Fruit fly (Drosophila melanogaster) Kc167 (cell line): ENCODE results near the gene CG14205.

Experiments used
- Myc ChIP-seq: fragments of >200 bp; optimal IDR thresholded peaks from 2 replicates; lab custom pipeline; 2017; ENCODE audit warnings: missing external identifiers
- Sin3A ChIP-seq: fragments of >200 bp; optimal IDR thresholded peaks from 2 replicates; lab custom pipeline; 2018; ENCODE audit warnings: missing external identifiers
- h ChIP-seq: fragments of >200 bp; optimal IDR thresholded peaks from 3 replicates; lab custom pipeline; 2018; ENCODE audit warnings: missing external identifiers
- insv ChIP-seq: fragments of >200 bp; optimal IDR thresholded peaks from 3 replicates; lab custom pipeline; 2018; ENCODE audit warnings: missing external identifiers
- psq ChIP-seq: fragments of >200 bp; optimal IDR thresholded peaks from 2 replicates; lab custom pipeline; 2017; ENCODE audit warnings: missing external identifiers
- ttk ChIP-seq: sonication (Bioruptor generic); optimal IDR thresholded peaks from 2 replicates; lab custom pipeline; 2017; ENCODE audit warnings: missing external identifiers

Gene CG14205

DNA sequence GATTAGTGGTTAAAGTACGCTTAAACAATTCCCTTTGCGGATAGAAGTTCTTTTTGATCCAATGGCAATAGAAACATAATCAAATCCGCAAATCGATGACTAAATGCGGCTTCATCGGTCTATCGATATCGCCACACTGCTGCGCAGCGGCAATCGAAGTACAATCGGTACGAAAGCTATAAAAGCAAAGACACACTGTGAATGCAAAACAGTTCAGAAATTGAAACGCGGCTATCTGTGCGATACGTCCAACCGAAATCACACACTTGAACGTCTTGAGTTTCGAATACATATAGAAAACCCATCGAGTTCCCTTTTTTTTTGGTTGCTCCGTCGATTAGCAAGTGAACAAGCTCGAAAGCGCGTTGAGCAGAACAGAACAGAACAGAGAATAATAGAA, 12.6 kb downstream of the CG14205 start, which contains the start of gene CG14207:
Gene CG14207, plus strand, starts transcription at position 203 of the 400 bp plus-strand sequence.
- TF ChIP-seq insv (lab: Kevin White, UChicago) (no peak), h (lab: Kevin White, UChicago) (no peak), Myc (lab: Kevin White, UChicago) (no peak)

DNA sequence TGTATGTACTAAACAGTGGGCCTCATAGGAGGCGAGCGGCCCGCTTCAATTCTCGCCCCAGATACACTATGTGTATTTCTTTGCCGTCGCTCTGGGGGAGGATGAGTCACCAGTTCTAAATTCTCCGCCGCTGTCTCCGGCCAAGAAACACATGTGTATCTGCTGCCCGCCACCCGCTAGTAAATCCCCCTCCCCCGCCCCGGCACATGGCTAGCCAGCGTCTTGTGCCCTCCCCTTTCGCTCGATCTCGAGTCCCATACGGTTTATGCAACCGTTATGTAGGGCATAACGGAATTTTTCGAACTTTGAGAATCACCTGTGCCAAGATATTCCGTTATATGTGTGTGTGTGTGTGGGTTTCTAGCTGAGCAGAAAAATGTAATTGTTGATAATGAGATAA, 13.5 kb downstream of the CG14205 start:
- no peak for TF ChIP-seq ttk (lab: Kevin White, UChicago)
- TF ChIP-seq h (lab: Kevin White, UChicago), result no peak
- TF ChIP-seq Sin3A (lab: Kevin White, UChicago), result no peak
- no peak for TF ChIP-seq Myc (lab: Kevin White, UChicago)
- TF ChIP-seq psq (lab: Kevin White, UChicago), result no peak
- TF ChIP-seq insv (lab: Kevin White, UChicago), result no peak

DNA sequence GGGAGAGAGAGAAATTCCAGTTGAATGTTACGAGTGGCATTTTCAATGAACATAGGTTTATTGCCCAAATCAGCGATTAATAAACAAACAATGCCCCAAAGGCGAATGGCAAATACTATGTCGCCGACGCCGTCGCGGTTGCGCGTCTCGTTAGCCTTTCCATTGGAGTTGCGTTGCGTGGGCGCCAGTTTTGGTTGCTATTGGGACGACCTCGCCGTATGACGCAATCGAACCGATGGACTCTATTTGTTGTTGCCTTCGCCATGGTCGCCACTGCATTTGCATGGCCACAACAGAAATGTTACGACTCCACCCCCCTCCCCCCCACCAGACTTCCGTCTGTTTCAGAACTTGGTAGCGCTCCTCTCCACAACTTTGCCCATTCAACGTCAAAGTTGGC, 14.1 kb downstream of the CG14205 start:
- no peak for TF ChIP-seq h (lab: Kevin White, UChicago)

DNA sequence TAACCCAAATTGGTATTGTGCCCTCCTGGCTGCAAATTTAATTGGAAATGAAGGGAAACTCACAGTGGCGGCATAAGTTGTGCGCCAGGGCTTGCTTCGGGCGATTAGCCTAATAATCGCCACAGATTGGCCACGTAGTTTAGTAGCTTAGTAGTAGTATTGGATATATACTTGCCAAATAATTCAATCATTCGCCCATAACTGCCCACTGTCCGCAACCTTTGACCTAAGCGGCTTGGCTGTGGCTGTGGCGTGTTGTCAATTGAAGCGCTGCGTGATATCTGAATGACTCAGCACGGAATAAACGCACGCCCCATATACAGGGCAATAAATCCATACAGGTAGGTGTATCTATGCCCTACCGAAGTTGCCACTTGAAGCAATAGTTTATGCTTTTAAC, 14.6 kb downstream of the CG14205 start:
- TF ChIP-seq psq (lab: Kevin White, UChicago), result no peak
- no peak for TF ChIP-seq Sin3A (lab: Kevin White, UChicago)
- TF ChIP-seq Myc (lab: Kevin White, UChicago), result no peak
- TF ChIP-seq ttk (lab: Kevin White, UChicago), result no peak
- TF ChIP-seq h (lab: Kevin White, UChicago), result no peak
- no peak for TF ChIP-seq insv (lab: Kevin White, UChicago)

DNA sequence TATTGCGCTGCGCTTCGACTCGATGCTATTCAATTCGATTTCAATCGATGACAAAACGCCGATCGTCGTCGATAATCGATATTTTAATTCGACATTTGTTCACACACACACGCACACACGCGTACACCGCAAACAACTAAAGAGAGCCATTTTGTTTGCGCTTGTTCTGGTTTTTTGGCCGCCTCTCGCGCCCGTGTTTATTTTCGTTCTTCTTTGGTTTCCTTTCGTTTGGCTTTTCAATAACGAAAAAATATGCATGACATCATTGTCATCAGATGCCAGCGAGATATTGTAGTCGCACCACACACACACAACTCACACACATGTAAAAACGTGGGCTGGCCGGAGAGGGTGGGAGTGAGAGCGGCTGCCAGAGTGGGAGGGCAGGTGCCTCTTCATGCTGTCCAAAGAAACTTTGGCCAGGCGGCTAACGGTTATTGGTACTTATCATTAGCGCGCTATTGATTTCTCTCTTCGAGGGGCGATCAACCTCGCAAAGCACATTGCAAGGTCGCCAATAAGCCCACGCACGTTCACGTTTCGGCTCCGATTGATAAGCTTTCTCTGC, 15.7 kb downstream of the CG14205 start:
- TF ChIP-seq ttk (lab: Kevin White, UChicago), result no peak
- no peak for TF ChIP-seq insv (lab: Kevin White, UChicago)
- TF ChIP-seq Sin3A (lab: Kevin White, UChicago), result no peak
- no peak for TF ChIP-seq h (lab: Kevin White, UChicago)
- TF ChIP-seq psq (lab: Kevin White, UChicago), result no peak
- TF ChIP-seq Myc (lab: Kevin White, UChicago), result no peak

DNA sequence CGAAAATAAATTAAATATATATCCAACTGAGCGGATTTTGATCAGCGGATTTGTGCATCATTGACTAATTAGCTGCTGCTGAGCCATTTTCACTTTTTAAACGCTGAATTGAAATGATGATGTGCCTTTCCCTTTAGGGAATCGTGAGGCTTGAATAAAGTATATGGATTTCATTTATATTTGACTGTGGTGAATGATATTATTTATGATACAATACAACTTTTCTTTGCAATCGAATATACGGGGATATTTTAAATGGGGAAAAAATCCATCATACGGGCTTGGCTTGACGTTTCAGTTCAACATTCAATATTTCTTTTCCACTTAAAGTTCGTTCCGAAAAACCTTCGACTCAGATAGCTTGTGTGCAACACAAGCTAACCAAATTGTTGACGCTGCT, 18.8 kb downstream of the CG14205 start, which contains the start of the genes Shawn and Tyler:
Gene Shawn, plus strand, starts transcription at position 301 of the 400 bp plus-strand sequence.
Gene Tyler, plus strand, starts transcription at position 301 of the 400 bp plus-strand sequence.
- TF ChIP-seq Sin3A (lab: Kevin White, UChicago), result no peak
- no peak for TF ChIP-seq insv (lab: Kevin White, UChicago)
- no peak for TF ChIP-seq h (lab: Kevin White, UChicago)
- TF ChIP-seq Myc (lab: Kevin White, UChicago), result no peak
- no peak for TF ChIP-seq ttk (lab: Kevin White, UChicago)
- TF ChIP-seq psq (lab: Kevin White, UChicago), result no peak

DNA sequence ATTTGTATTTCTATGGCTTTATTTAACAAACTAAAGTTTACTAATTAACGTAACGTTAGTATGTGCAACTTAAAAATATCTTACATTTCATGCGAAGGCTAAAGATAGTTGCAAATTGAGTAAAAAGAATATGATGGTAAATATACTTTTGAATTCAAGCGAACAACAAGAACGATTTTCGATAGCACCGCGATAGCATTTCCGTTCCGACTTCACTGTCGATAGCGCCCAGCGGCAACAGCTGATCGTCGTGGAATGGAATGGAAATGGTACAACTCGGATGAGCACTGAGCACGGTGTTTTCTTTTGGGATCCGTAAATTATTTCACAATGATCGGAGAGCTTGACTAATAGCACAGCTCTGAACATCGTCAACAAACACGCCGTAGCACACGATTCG, 21.1 kb downstream of the CG14205 start:
- no peak for TF ChIP-seq psq (lab: Kevin White, UChicago)
- no peak for TF ChIP-seq insv (lab: Kevin White, UChicago)
- TF ChIP-seq ttk (lab: Kevin White, UChicago), result no peak
- TF ChIP-seq h (lab: Kevin White, UChicago), result no peak
- TF ChIP-seq Sin3A (lab: Kevin White, UChicago), result no peak
- TF ChIP-seq Myc (lab: Kevin White, UChicago), result no peak

DNA sequence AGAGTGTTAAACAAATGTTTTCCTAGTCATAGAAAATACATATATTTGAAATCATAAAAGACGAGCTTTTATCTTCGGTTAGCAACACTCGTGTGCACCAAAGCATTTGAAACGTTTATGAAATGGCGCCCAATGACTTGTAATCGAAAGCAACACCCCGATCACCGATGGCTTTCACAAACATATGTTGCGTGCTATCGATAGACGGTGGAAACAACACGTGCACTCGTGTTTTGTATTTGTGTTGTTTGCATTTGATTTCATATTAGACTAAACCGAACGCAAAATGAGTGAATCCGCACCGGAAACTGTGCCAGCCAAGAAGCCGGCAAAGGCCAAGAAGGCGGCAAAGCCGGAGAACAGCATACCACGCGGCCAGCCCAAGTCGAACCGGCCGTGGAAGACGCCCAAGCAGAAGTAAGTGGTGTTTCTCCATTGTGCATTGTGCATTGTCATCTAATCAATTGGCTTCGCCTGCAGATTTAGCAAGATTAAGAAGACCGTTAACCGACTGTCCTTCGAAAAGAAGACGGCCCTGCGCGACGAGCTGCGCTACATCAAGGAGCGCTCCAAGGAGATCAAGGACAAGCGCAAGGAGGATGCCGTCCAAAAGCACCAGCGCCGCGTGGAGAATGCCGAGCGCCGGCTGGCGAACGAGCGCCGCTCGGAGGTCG, 23.7 kb downstream of the CG14205 start, which contains the start of gene CG14210:
Gene CG14210, plus strand, starts transcription at position 207 of the 674 bp plus-strand sequence.
- no peak for TF ChIP-seq Sin3A (lab: Kevin White, UChicago)
- no peak for TF ChIP-seq Myc (lab: Kevin White, UChicago)
- TF ChIP-seq ttk (lab: Kevin White, UChicago), result no peak
- no peak for TF ChIP-seq psq (lab: Kevin White, UChicago)
- TF ChIP-seq h (lab: Kevin White, UChicago), result no peak
- TF ChIP-seq insv (lab: Kevin White, UChicago), result no peak

DNA sequence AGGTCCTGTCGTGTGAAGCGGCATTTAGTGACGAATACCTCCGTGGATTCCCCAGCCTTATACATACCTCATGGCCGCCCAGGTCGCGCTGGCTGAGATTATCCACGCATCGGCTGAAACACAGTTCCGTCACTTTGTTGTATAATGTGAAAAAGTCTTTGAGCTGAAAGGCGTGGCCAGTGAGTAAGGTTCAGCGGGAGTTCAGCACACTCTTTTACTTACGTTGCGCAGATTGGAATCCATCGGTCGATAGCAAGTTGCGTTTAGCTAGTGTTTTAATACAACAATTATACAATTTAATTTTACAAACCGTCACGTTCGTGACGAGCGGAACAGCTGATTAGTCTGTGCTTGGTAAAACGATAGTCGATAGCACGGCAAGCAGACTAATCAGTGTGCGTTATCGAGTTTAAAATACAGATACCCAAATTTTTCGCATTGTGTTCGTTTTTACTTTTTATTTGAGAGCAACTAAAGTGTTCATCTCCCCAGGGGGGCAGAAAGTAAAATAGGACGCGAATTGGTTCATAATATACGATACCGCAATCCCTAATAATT, 25.9 kb downstream of the CG14205 start, which contains the start of the genes Pstk and Tim9b:
Gene Pstk, minus strand, starts transcription at position 355 of the 558 bp plus-strand sequence.
Gene Tim9b, minus strand, starts transcription at position 355 of the 558 bp plus-strand sequence.
- no peak for TF ChIP-seq h (lab: Kevin White, UChicago)
- no peak for TF ChIP-seq Myc (lab: Kevin White, UChicago)
- no peak for TF ChIP-seq Sin3A (lab: Kevin White, UChicago)
- TF ChIP-seq ttk (lab: Kevin White, UChicago), result no peak
- TF ChIP-seq psq (lab: Kevin White, UChicago), result no peak
- no peak for TF ChIP-seq insv (lab: Kevin White, UChicago)

DNA sequence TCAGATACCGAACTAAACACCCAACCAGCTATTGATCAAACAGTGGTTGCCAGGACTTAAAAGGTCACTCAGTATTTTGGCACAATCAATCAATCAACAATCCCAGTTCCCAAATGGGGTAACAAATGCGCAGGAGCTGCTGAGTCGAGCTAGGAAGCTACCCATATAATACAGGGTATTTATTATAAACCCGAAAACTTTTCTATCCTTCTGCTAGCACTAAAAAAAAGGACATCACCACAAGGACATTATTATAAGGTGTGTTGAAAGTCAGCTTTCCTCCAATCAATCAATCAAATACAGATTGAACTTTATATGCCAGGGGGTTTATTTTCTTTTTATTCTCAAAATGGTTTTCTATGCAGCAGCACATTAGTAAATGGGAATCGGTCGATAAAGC, 28.7 kb downstream of the CG14205 start, which contains the start of gene CG14221:
Gene CG14221, minus strand, starts transcription at position 101 of the 400 bp plus-strand sequence.
- TF ChIP-seq insv (lab: Kevin White, UChicago) (no peak), h (lab: Kevin White, UChicago) (no peak), ttk (lab: Kevin White, UChicago) (no peak), Sin3A (lab: Kevin White, UChicago) (no peak), psq (lab: Kevin White, UChicago) (no peak), Myc (lab: Kevin White, UChicago) (no peak)

DNA sequence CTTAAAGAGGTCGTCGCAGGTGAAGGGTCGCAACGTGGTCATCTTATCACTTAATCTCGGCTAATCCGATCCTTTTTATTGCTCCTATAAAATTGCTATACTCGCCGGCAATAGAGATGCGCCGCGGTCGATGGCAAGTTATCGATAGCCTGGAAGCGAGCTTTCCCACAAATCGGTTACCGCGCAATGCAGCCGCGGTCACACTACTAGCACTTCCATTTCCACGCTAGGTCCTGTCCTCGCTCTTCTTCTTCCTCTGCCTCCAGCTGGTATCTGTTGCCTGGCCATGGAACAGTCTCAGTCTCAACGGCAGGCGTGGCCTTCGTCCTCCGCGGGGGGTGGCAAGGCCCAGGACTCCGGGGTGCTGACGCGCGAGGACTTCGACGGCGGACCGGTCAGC, 30.5 kb downstream of the CG14205 start, which contains the start of the genes Naa20A and MKP-4:
Gene Naa20A, minus strand, starts transcription at position 151 of the 400 bp plus-strand sequence.
Gene MKP-4, plus strand, starts transcription at position 191 of the 400 bp plus-strand sequence.
- TF ChIP-seq h (lab: Kevin White, UChicago) (no peak), insv (lab: Kevin White, UChicago) (no peak), Sin3A (lab: Kevin White, UChicago) (no peak), Myc (lab: Kevin White, UChicago) (no peak), psq (lab: Kevin White, UChicago) (no peak), ttk (lab: Kevin White, UChicago) (no peak)
